Fruit fly (Drosophila melanogaster) whole organism, prepupa: ENCODE data around the gene CG8064.

Source experiments
- Blimp-1 ChIP-seq: fragments of 200-800 bp; sonication (Bioruptor generic); optimal IDR thresholded peaks from 3 replicates; lab custom pipeline; 2017; ENCODE audit warnings: missing biosample characterization, missing genetic modification characterization, mild to moderate bottlenecking, moderate library complexity, missing genetic modification reagents
- CG10631 ChIP-seq: fragments of 200-800 bp; sonication (Bioruptor generic); optimal IDR thresholded peaks from 2 replicates; lab custom pipeline; 2016; ENCODE audit warnings: missing biosample characterization, missing genetic modification characterization
- CG10669 ChIP-seq: fragments of 200-800 bp; sonication (Bioruptor generic); optimal IDR thresholded peaks from 3 replicates; lab custom pipeline; 2018; ENCODE audit warnings: missing biosample characterization, mild to moderate bottlenecking, missing genetic modification characterization, moderate library complexity
- CG11294 ChIP-seq: fragments of 200-800 bp; sonication (Bioruptor generic); IDR thresholded peaks from 2 replicates; pipeline ENCODE4 v1.3.6; 2022; ENCODE audit warnings: missing biosample characterization, missing genetic modification characterization
- CG11762 ChIP-seq: fragments of 200-800 bp; sonication (Bioruptor generic); optimal IDR thresholded peaks from 3 replicates; lab custom pipeline; 2016; ENCODE audit warnings: missing biosample characterization, missing genetic modification characterization; ENCODE audit not compliant: insufficient read depth
- CG11902 ChIP-seq: fragments of 200-800 bp; sonication (Bioruptor generic); optimal IDR thresholded peaks from 3 replicates; lab custom pipeline; 2016; ENCODE audit warnings: missing biosample characterization, missing genetic modification characterization
- CG15336 ChIP-seq: fragments of 200-800 bp; sonication (Bioruptor generic); IDR thresholded peaks from 2 replicates; pipeline ENCODE4 v1.3.6; 2022; ENCODE audit warnings: missing biosample characterization, missing genetic modification characterization
- CG1621 ChIP-seq: fragments of 200-800 bp; sonication (Bioruptor generic); optimal IDR thresholded peaks from 3 replicates; lab custom pipeline; 2018; ENCODE audit warnings: missing biosample characterization, mild to moderate bottlenecking, missing genetic modification characterization
- CG16779 ChIP-seq: fragments of 200-800 bp; sonication (Bioruptor generic); optimal IDR thresholded peaks from 3 replicates; lab custom pipeline; 2017; ENCODE audit warnings: missing biosample characterization, mild to moderate bottlenecking, missing genetic modification characterization
- CG3032 ChIP-seq: fragments of 200-800 bp; optimal IDR thresholded peaks from 2 replicates; lab custom pipeline; 2019; ENCODE audit warnings: missing biosample characterization, mild to moderate bottlenecking, missing genetic modification characterization, moderate library complexity
- CG32006 ChIP-seq: fragments of 200-800 bp; sonication (Bioruptor generic); optimal IDR thresholded peaks from 3 replicates; lab custom pipeline; 2017; ENCODE audit warnings: missing biosample characterization, mild to moderate bottlenecking, missing genetic modification characterization
- CG34406 ChIP-seq: fragments of 200-800 bp; sonication (Bioruptor generic); optimal IDR thresholded peaks from 3 replicates; lab custom pipeline; 2016; ENCODE audit warnings: missing biosample characterization, missing genetic modification characterization
- CG4318 ChIP-seq: fragments of 200-800 bp; sonication (Bioruptor generic); optimal IDR thresholded peaks from 3 replicates; lab custom pipeline; 2017; ENCODE audit warnings: missing biosample characterization, mild to moderate bottlenecking, missing genetic modification characterization
- CG6163 ChIP-seq: fragments of 200-800 bp; sonication (Bioruptor generic); IDR thresholded peaks from 3 replicates; pipeline ENCODE4 v1.3.6; 2022; ENCODE audit warnings: missing biosample characterization, missing genetic modification characterization
- CG6276 ChIP-seq: fragments of 200-800 bp; sonication (Bioruptor generic); optimal IDR thresholded peaks from 2 replicates; lab custom pipeline; 2017; ENCODE audit warnings: missing biosample characterization, mild to moderate bottlenecking, missing genetic modification characterization
- CG6792 ChIP-seq: fragments of 200-800 bp; sonication (Bioruptor generic); optimal IDR thresholded peaks from 3 replicates; lab custom pipeline; 2016; ENCODE audit warnings: missing biosample characterization, missing genetic modification characterization
- CG6808 ChIP-seq: fragments of 200-800 bp; sonication (Bioruptor generic); optimal IDR thresholded peaks from 3 replicates; lab custom pipeline; 2017; ENCODE audit warnings: missing biosample characterization, missing genetic modification characterization, mild to moderate bottlenecking, moderate library complexity, missing genetic modification reagents
- CG6854 ChIP-seq: fragments of 200-800 bp; sonication (Bioruptor generic); optimal IDR thresholded peaks from 2 replicates; lab custom pipeline; 2017; ENCODE audit warnings: missing biosample characterization, mild to moderate bottlenecking, missing genetic modification characterization
- CG8119 ChIP-seq: fragments of 200-800 bp; sonication (Bioruptor generic); IDR thresholded peaks from 3 replicates; pipeline ENCODE4 v1.3.6; 2022; ENCODE audit warnings: missing biosample characterization, missing genetic modification characterization
- CG8319 ChIP-seq: fragments of 200-800 bp; sonication (Bioruptor generic); optimal IDR thresholded peaks from 3 replicates; lab custom pipeline; 2016; ENCODE audit warnings: missing biosample characterization, missing genetic modification characterization
- CG8632 ChIP-seq: fragments of 200-800 bp; sonication (Bioruptor generic); optimal IDR thresholded peaks from 3 replicates; lab custom pipeline; 2016; ENCODE audit warnings: missing biosample characterization, missing genetic modification characterization
- Eip75B ChIP-seq: fragments of 200-800 bp; sonication (Bioruptor generic); optimal IDR thresholded peaks from 3 replicates; lab custom pipeline; 2016; ENCODE audit warnings: missing biosample characterization, missing genetic modification characterization
- Eip78C ChIP-seq: fragments of 200-800 bp; sonication (Bioruptor generic); peaks from one replicate; lab custom pipeline; 2016; ENCODE audit warnings: missing biosample characterization, missing genetic modification characterization
- Eip93F ChIP-seq: fragments of 200-800 bp; sonication (Bioruptor generic); optimal IDR thresholded peaks from 2 replicates; lab custom pipeline; 2016; ENCODE audit warnings: missing biosample characterization, mild to moderate bottlenecking, missing genetic modification characterization
- Ets21C ChIP-seq: fragments of 200-800 bp; sonication (Bioruptor generic); optimal IDR thresholded peaks from 3 replicates; lab custom pipeline; 2016; ENCODE audit warnings: missing biosample characterization, missing genetic modification characterization
- Ets96B ChIP-seq: fragments of 200-800 bp; optimal IDR thresholded peaks from 2 replicates; lab custom pipeline; 2019; ENCODE audit warnings: missing biosample characterization, mild to moderate bottlenecking, missing genetic modification characterization, moderate library complexity
- Gug ChIP-seq: fragments of 200-800 bp; sonication (Bioruptor generic); IDR thresholded peaks from 2 replicates; pipeline ENCODE4 v1.3.6; 2022; ENCODE audit warnings: missing biosample characterization, missing genetic modification characterization
- Hr38 ChIP-seq: sonication (Bioruptor generic); optimal IDR thresholded peaks from 2 replicates; lab custom pipeline; 2016; ENCODE audit warnings: missing biosample characterization, missing genetic modification characterization
- Hr4 ChIP-seq: fragments of 200-800 bp; sonication (Bioruptor generic); optimal IDR thresholded peaks from 3 replicates; lab custom pipeline; 2016; ENCODE audit warnings: missing biosample characterization, missing genetic modification characterization
- Lpt ChIP-seq: fragments of 200-800 bp; sonication (Bioruptor generic); optimal IDR thresholded peaks from 3 replicates; lab custom pipeline; 2016; ENCODE audit warnings: missing biosample characterization, missing genetic modification characterization
- Met ChIP-seq: fragments of 200-800 bp; sonication (Bioruptor generic); optimal IDR thresholded peaks from 3 replicates; lab custom pipeline; 2016; ENCODE audit warnings: missing biosample characterization, missing genetic modification characterization
- Smox ChIP-seq: fragments of 200-800 bp; sonication (Bioruptor generic); optimal IDR thresholded peaks from 3 replicates; lab custom pipeline; 2016; ENCODE audit warnings: missing biosample characterization, missing genetic modification characterization
- Sox102F ChIP-seq: fragments of 200-800 bp; sonication (Bioruptor generic); optimal IDR thresholded peaks from 2 replicates; lab custom pipeline; 2016; ENCODE audit warnings: missing biosample characterization, mild to moderate bottlenecking, missing genetic modification characterization
- Sox14 ChIP-seq: fragments of 200-800 bp; sonication (Bioruptor generic); optimal IDR thresholded peaks from 3 replicates; lab custom pipeline; 2016; ENCODE audit warnings: missing biosample characterization, missing genetic modification characterization
- Sox15 ChIP-seq: fragments of 200-800 bp; sonication (Bioruptor generic); optimal IDR thresholded peaks from 3 replicates; lab custom pipeline; 2016; ENCODE audit warnings: missing biosample characterization, missing genetic modification characterization
- achi ChIP-seq: fragments of 200-800 bp; sonication (Bioruptor generic); optimal IDR thresholded peaks from 3 replicates; lab custom pipeline; 2016; ENCODE audit warnings: missing biosample characterization, missing genetic modification characterization
- acj6 ChIP-seq: fragments of 200-800 bp; sonication (Bioruptor generic); optimal IDR thresholded peaks from 3 replicates; lab custom pipeline; 2016; ENCODE audit warnings: missing biosample characterization, missing genetic modification characterization
- dac ChIP-seq: fragments of 200-800 bp; sonication (Bioruptor generic); optimal IDR thresholded peaks from 2 replicates; lab custom pipeline; 2017; ENCODE audit warnings: missing biosample characterization, mild to moderate bottlenecking, missing genetic modification characterization
- eg ChIP-seq: fragments of 200-800 bp; sonication (Bioruptor generic); IDR thresholded peaks from 3 replicates; pipeline ENCODE4 v1.3.6; 2022; ENCODE audit warnings: missing biosample characterization, missing genetic modification characterization
- fd59A ChIP-seq: fragments of 200-800 bp; sonication (Bioruptor generic); optimal IDR thresholded peaks from 2 replicates; lab custom pipeline; 2017; ENCODE audit warnings: missing biosample characterization, mild to moderate bottlenecking, missing genetic modification characterization, missing genetic modification reagents
- net ChIP-seq: fragments of 200-800 bp; sonication (Bioruptor generic); optimal IDR thresholded peaks from 3 replicates; lab custom pipeline; 2016; ENCODE audit warnings: missing biosample characterization, missing genetic modification characterization
- pdm3 ChIP-seq: fragments of 200-800 bp; sonication (Bioruptor generic); optimal IDR thresholded peaks from 3 replicates; lab custom pipeline; 2016; ENCODE audit warnings: missing biosample characterization, missing genetic modification characterization
- salr ChIP-seq, 2 experiments: fragments of 200-800 bp; sonication (Bioruptor generic); optimal IDR thresholded peaks; 3 replicates each; lab custom pipeline; 2016 to 2018; ENCODE audit warnings: missing biosample characterization in 2 of 2, missing genetic modification characterization in 2 of 2, mild to moderate bottlenecking in 1 of 2
- spab ChIP-seq: fragments of 200-800 bp; sonication (Bioruptor generic); optimal IDR thresholded peaks from 2 replicates; lab custom pipeline; 2017; ENCODE audit warnings: missing biosample characterization, mild to moderate bottlenecking, missing genetic modification characterization, missing genetic modification reagents
- ss ChIP-seq, 2 experiments: fragments of 200-800 bp; sonication (Bioruptor generic); optimal IDR thresholded peaks; 2 replicates in 1 of 2; 3 replicates in 1 of 2; lab custom pipeline; 2017 to 2018; ENCODE audit warnings: mild to moderate bottlenecking in 2 of 2, missing biosample characterization in 2 of 2, missing genetic modification characterization in 2 of 2, moderate library complexity in 1 of 2
- svp ChIP-seq: fragments of 200-800 bp; sonication (Bioruptor generic); peaks from one replicate; lab custom pipeline; 2016; ENCODE audit warnings: missing biosample characterization, missing genetic modification characterization
- topi ChIP-seq: fragments of 200-800 bp; sonication (Bioruptor generic); optimal IDR thresholded peaks from 3 replicates; lab custom pipeline; 2016; ENCODE audit warnings: missing biosample characterization, missing genetic modification characterization
- vri ChIP-seq: fragments of 200-800 bp; sonication (Bioruptor generic); optimal IDR thresholded peaks from 3 replicates; lab custom pipeline; 2016; ENCODE audit warnings: missing biosample characterization, mild to moderate bottlenecking, missing genetic modification characterization

CG8064 gene

dm6 chr3R:18294488-18294887, 11.0 kb downstream of the CG8064 start (continued):
- TF ChIP-seq CG6163 (GFP tag; lab: Robert Waterston, UW) (0 out of 3 replicates have a peak, but pooled peaks have one; percentile 10), CG4318 (GFP tag; lab: Kevin White, UChicago) (no peak), Eip75B (GFP tag; lab: Kevin White, UChicago) (no peak), Smox (GFP tag; lab: Kevin White, UChicago) (no peak), net (GFP tag; lab: Kevin White, UChicago) (no peak), CG10631 (no peak), spab (GFP tag; lab: Kevin White, UChicago) (no peak), Hr38 (GFP tag; lab: Kevin White, UChicago) (no peak), CG1621 (tag; lab: Kevin White, UChicago) (no peak), Sox15 (GFP tag; lab: Kevin White, UChicago) (no peak), Ets21C (GFP tag; lab: Kevin White, UChicago) (no peak), ss (GFP tag; optimal IDR thresholded peaks at IDR 0.05; lab: Kevin White, UChicago) (peak in 1 of 2 experiments; percentile 49), CG6854 (GFP tag; lab: Kevin White, UChicago) (no peak), Sox102F (GFP tag; lab: Kevin White, UChicago) (peak; percentile 9), CG32006 (GFP tag; lab: Kevin White, UChicago) (no peak), salr (GFP tag; optimal IDR thresholded peaks at IDR 0.05; lab: Kevin White, UChicago) (no peak), Sox14 (GFP tag; lab: Kevin White, UChicago) (no peak), CG6276 (GFP tag; lab: Kevin White, UChicago) (no peak), CG11294 (GFP tag; lab: Robert Waterston, UW) (no peak), CG6792 (GFP tag; lab: Kevin White, UChicago) (no peak), CG16779 (tag; lab: Kevin White, UChicago) (no peak), CG8632 (GFP tag; lab: Kevin White, UChicago) (no peak), CG8319 (GFP tag; lab: Kevin White, UChicago) (no peak), Ets96B (tag; lab: Kevin White, UChicago) (no peak), Met (GFP tag; lab: Kevin White, UChicago) (no peak), CG8119 (GFP tag; lab: Robert Waterston, UW) (no peak), svp (GFP tag; lab: Kevin White, UChicago) (peak; percentile 34), Eip93F (GFP tag; lab: Kevin White, UChicago) (no peak), topi (GFP tag; lab: Kevin White, UChicago) (no peak), CG11902 (GFP tag; lab: Kevin White, UChicago) (no peak), achi (no peak), pdm3 (GFP tag; lab: Kevin White, UChicago) (no peak), Gug (no peak), CG6808 (peak; percentile 23), CG10669 (GFP tag; lab: Kevin White, UChicago) (no peak), Hr4 (no peak), dac (GFP tag; lab: Kevin White, UChicago) (no peak), Eip78C (GFP tag; lab: Kevin White, UChicago) (peak; percentile 63)
- TF ChIP-seq, all 60 proteins: peak for 8

DNA sequence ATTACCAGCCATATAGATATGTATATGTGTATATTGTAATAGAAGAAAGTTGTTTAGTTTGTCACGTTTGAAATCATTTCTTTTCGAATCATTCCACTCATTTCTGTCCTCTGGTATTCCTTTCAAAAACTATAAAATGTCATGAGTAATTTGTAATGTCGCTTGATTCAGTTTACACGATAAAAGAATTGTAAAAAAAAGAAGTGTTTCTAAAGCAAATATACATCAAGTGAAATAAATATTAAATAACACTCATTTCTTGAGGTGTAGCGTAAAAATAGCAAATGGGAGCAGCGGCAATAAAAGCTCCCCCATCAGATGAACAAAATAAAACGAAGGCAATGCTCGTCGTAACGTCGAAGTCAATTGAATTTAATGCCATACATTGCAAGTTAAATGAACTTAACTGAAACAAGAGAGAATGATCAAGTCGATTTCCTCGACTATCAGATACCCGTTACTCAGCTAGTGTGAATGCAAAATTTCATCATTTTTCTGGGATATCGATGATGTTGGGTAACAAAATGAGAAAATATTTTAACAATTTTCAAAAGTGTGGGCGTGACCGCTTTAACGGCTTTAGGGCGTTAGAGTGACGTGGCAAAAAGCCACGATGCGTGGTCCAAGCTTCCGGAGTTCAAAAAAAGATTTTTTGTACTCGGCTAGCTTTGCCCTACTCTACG, 11.9 kb downstream of the CG8064 start:
- no peak for TF ChIP-seq CG8632 (GFP tag; lab: Kevin White, UChicago)
- no peak for TF ChIP-seq CG11762 (GFP tag; lab: Kevin White, UChicago)
- peak; percentile 40 for TF ChIP-seq CG10669 (GFP tag; lab: Kevin White, UChicago)
- TF ChIP-seq Lpt (GFP tag; lab: Kevin White, UChicago), result peak; percentile 35
- peak; percentile 44 for TF ChIP-seq CG15336
- TF ChIP-seq CG6163 (GFP tag; lab: Robert Waterston, UW), result no peak
- no peak for TF ChIP-seq vri
- peak; percentile 22 to 24 for TF ChIP-seq salr (GFP tag; optimal IDR thresholded peaks at IDR 0.05; lab: Kevin White, UChicago)
- no peak for TF ChIP-seq dac (GFP tag; lab: Kevin White, UChicago)
- peak; percentile 37 for TF ChIP-seq acj6
- peak; percentile 43 for TF ChIP-seq net (GFP tag; lab: Kevin White, UChicago)
- no peak for TF ChIP-seq spab (GFP tag; lab: Kevin White, UChicago)
- TF ChIP-seq CG1621 (tag; lab: Kevin White, UChicago), result no peak
- no peak for TF ChIP-seq fd59A (GFP tag; lab: Kevin White, UChicago)
- TF ChIP-seq eg (GFP tag; lab: Robert Waterston, UW), result 0 out of 3 replicates have a peak, but pooled peaks have one; percentile 18
- peak in 1 of 2 experiments; percentile 28 for TF ChIP-seq ss (GFP tag; optimal IDR thresholded peaks at IDR 0.05; lab: Kevin White, UChicago)
- no peak for TF ChIP-seq Blimp-1 (GFP tag; lab: Kevin White, UChicago)
- TF ChIP-seq CG32006 (GFP tag; lab: Kevin White, UChicago), result peak; percentile 65
- TF ChIP-seq Eip93F (GFP tag; lab: Kevin White, UChicago), result no peak
- TF ChIP-seq achi, result no peak
- TF ChIP-seq Hr38 (GFP tag; lab: Kevin White, UChicago), result no peak
- TF ChIP-seq Eip78C (GFP tag; lab: Kevin White, UChicago), result peak; percentile 89
- peak; percentile 28 for TF ChIP-seq CG3032 (tag; lab: Kevin White, UChicago)
- no peak for TF ChIP-seq Gug
- TF ChIP-seq CG34406 (GFP tag; lab: Kevin White, UChicago), result peak; percentile 24
